Worm (Caenorhabditis elegans): ENCODE data around the gene T20B12.7.
A peak's percentile ranks its signal among the peaks of the same experiment; 100 is the strongest.

- TF ChIP-seq lsy-27 (tag; optimal IDR thresholded peaks at IDR 0.05; ENCODE audit: borderline replicate concordance, insufficient read depth) = no peak
- no peak for TF ChIP-seq sdz-38 (tag; optimal IDR thresholded peaks at IDR 0.05)
- peak; percentile 2 for TF ChIP-seq nhr-90 (tag; optimal IDR thresholded peaks at IDR 0.05)
- peak; percentile 86 for TF ChIP-seq repo-1 (tag; optimal IDR thresholded peaks at IDR 0.05)
- no peak for TF ChIP-seq attf-6 (GFP tag; IDR thresholded peaks at IDR 0.05)
- TF ChIP-seq zim-3 (tag; optimal IDR thresholded peaks at IDR 0.05) = peak; percentile 29
- TF ChIP-seq snpc-3.4 (tag; optimal IDR thresholded peaks at IDR 0.05) = no peak
- TF ChIP-seq unc-62 (GFP tag; optimal IDR thresholded peaks at IDR 0.05) = no peak
- no peak for TF ChIP-seq madf-3 (GFP tag; IDR thresholded peaks at IDR 0.05)
- no peak for TF ChIP-seq ccch-3 (GFP tag; optimal IDR thresholded peaks at IDR 0.05)
- no peak for TF ChIP-seq ceh-91 (GFP tag; IDR thresholded peaks at IDR 0.05)
- TF ChIP-seq snpc-4 (GFP tag; optimal IDR thresholded peaks at IDR 0.05) = no peak
- peak in 3 of 4 experiments; percentile 69 to 75 (median 72) for TF ChIP-seq snpc-4 (tag; optimal IDR thresholded peaks at IDR 0.05)
- no peak for TF ChIP-seq xnd-1 (tag; optimal IDR thresholded peaks at IDR 0.05)
- TF ChIP-seq nfyb-1 (GFP tag; IDR thresholded peaks at IDR 0.05) = 0 out of 2 replicates have a peak, but pooled peaks have one; percentile 28
These were observed 8.5 kb upstream of the T20B12.7 start for ce11 chrIII:7387359-7387758.
